Fruit fly (Drosophila melanogaster) whole organism, embryonic: ENCODE results near the gene CG11699.

Experiments used
- Asciz ChIP-seq: fragments of 200-800 bp; sonication (Bioruptor generic); optimal IDR thresholded peaks from 2 replicates; lab custom pipeline; 2017; ENCODE audit warnings: missing biosample characterization, mild to moderate bottlenecking, missing genetic modification characterization, missing genetic modification reagents
- CG1024 ChIP-seq: fragments of 200-800 bp; sonication (Bioruptor generic); IDR thresholded peaks from 2 replicates; pipeline ENCODE4 v1.3.6; 2022; ENCODE audit warnings: missing biosample characterization, missing genetic modification characterization
- CG10654 ChIP-seq: fragments of 200-800 bp; sonication (Bioruptor generic); optimal IDR thresholded peaks from 2 replicates; lab custom pipeline; 2016; ENCODE audit warnings: missing biosample characterization, missing genetic modification characterization
- CG11695 ChIP-seq: fragments of 200-800 bp; sonication (Bioruptor generic); IDR thresholded peaks from 3 replicates; pipeline ENCODE4 v1.3.6; 2022; ENCODE audit warnings: missing biosample characterization, missing genetic modification characterization
- CG12219 ChIP-seq: fragments of 200-800 bp; sonication (Bioruptor generic); optimal IDR thresholded peaks from 3 replicates; lab custom pipeline; 2018; ENCODE audit warnings: missing biosample characterization, mild to moderate bottlenecking, missing genetic modification characterization
- CG12659 ChIP-seq: fragments of 200-800 bp; sonication (Bioruptor generic); optimal IDR thresholded peaks from 3 replicates; lab custom pipeline; 2017; ENCODE audit warnings: mild to moderate bottlenecking, missing biosample characterization, missing genetic modification reagents, missing genetic modification characterization
- CG13123 ChIP-seq: fragments of 200-800 bp; sonication (Bioruptor generic); optimal IDR thresholded peaks from 2 replicates; lab custom pipeline; 2016; ENCODE audit warnings: missing biosample characterization, missing genetic modification characterization
- CG1529 ChIP-seq: fragments of 200-800 bp; sonication (Bioruptor generic); optimal IDR thresholded peaks from 3 replicates; lab custom pipeline; 2018; ENCODE audit warnings: missing biosample characterization, missing genetic modification characterization
- CG15514 ChIP-seq: fragments of 200-800 bp; sonication (Bioruptor generic); optimal IDR thresholded peaks from 3 replicates; lab custom pipeline; 2017; ENCODE audit warnings: missing biosample characterization, missing genetic modification characterization, mild to moderate bottlenecking, moderate library complexity, missing genetic modification reagents
- CG1647 ChIP-seq: fragments of 200-800 bp; sonication (Bioruptor generic); optimal IDR thresholded peaks from 3 replicates; lab custom pipeline; 2016; ENCODE audit warnings: missing biosample characterization, missing genetic modification characterization
- CG17829 ChIP-seq: fragments of 200-800 bp; optimal IDR thresholded peaks from 2 replicates; lab custom pipeline; 2019; ENCODE audit warnings: missing biosample characterization, mild to moderate bottlenecking, missing genetic modification characterization, moderate library complexity
- CG18619 ChIP-seq: fragments of 200-800 bp; sonication (Bioruptor generic); optimal IDR thresholded peaks from 3 replicates; lab custom pipeline; 2017; ENCODE audit warnings: missing biosample characterization, mild to moderate bottlenecking, missing genetic modification characterization
- CG2116 ChIP-seq: fragments of 200-800 bp; sonication (Bioruptor generic); optimal IDR thresholded peaks from 3 replicates; lab custom pipeline; 2018; ENCODE audit warnings: missing biosample characterization, mild to moderate bottlenecking, missing genetic modification characterization
- CG33213 ChIP-seq: fragments of 200-800 bp; sonication (Bioruptor generic); optimal IDR thresholded peaks from 3 replicates; lab custom pipeline; 2016; ENCODE audit warnings: missing biosample characterization, missing genetic modification characterization
- CG42726 ChIP-seq: fragments of 200-800 bp; sonication (Bioruptor generic); IDR thresholded peaks from 2 replicates; pipeline ENCODE4 v1.3.6; 2022; ENCODE audit warnings: missing biosample characterization, missing genetic modification characterization; ENCODE audit not compliant: partially characterized antibody
- CG5245 ChIP-seq: fragments of 200-800 bp; sonication (Bioruptor generic); optimal IDR thresholded peaks from 3 replicates; lab custom pipeline; 2016; ENCODE audit warnings: missing biosample characterization, missing genetic modification characterization
- CG6854 ChIP-seq: fragments of 200-800 bp; sonication (Bioruptor generic); optimal IDR thresholded peaks from 3 replicates; lab custom pipeline; 2017; ENCODE audit warnings: missing biosample characterization, mild to moderate bottlenecking, missing genetic modification characterization
- CG7372 ChIP-seq: fragments of 200-800 bp; sonication (Bioruptor generic); IDR thresholded peaks from 2 replicates; pipeline ENCODE4 v1.3.6; 2022; ENCODE audit warnings: missing biosample characterization, missing genetic modification characterization
- CG7786 ChIP-seq: fragments of 200-800 bp; sonication (Bioruptor generic); optimal IDR thresholded peaks from 2 replicates; lab custom pipeline; 2016; ENCODE audit warnings: missing biosample characterization, missing genetic modification characterization
- CG9727 ChIP-seq: fragments of 200-800 bp; sonication (Bioruptor generic); optimal IDR thresholded peaks from 3 replicates; lab custom pipeline; 2017; ENCODE audit warnings: missing biosample characterization, mild to moderate bottlenecking, missing genetic modification characterization
- CTCF ChIP-seq: fragments of 200-800 bp; sonication (Bioruptor generic); optimal IDR thresholded peaks from 2 replicates; lab custom pipeline; 2017; ENCODE audit warnings: missing biosample characterization, mild to moderate bottlenecking, missing genetic modification characterization, moderate library complexity
- CkIIα-i1 ChIP-seq: fragments of 200-800 bp; sonication (Bioruptor generic); IDR thresholded peaks from 2 replicates; pipeline ENCODE4 v1.3.6; 2022; ENCODE audit warnings: missing biosample characterization, missing genetic modification characterization
- CrebB ChIP-seq: fragments of 200-800 bp; sonication (Bioruptor generic); optimal IDR thresholded peaks from 3 replicates; lab custom pipeline; 2018; ENCODE audit warnings: missing biosample characterization, mild to moderate bottlenecking, missing genetic modification characterization
- Dbx ChIP-seq: fragments of 200-800 bp; sonication (Bioruptor generic); IDR thresholded peaks from 3 replicates; pipeline ENCODE4 v1.3.6; 2022; ENCODE audit warnings: missing biosample characterization, missing genetic modification characterization
- Dp ChIP-seq: fragments of 200-800 bp; sonication (Bioruptor generic); optimal IDR thresholded peaks from 2 replicates; lab custom pipeline; 2018; ENCODE audit warnings: missing biosample characterization, mild to moderate bottlenecking, missing genetic modification characterization, moderate library complexity
- Gug ChIP-seq: fragments of 200-800 bp; sonication (Bioruptor generic); IDR thresholded peaks from 4 replicates; pipeline ENCODE4 v1.3.6; 2022; ENCODE audit warnings: missing biosample characterization, missing genetic modification characterization
- HHEX ChIP-seq: fragments of 200-800 bp; sonication (Bioruptor generic); optimal IDR thresholded peaks from 3 replicates; lab custom pipeline; 2017; ENCODE audit warnings: missing biosample characterization, mild to moderate bottlenecking, missing genetic modification characterization, missing genetic modification reagents
- Hr39 ChIP-seq: fragments of >200 bp; optimal IDR thresholded peaks from 2 replicates; lab custom pipeline; 2017
- MTF-1 ChIP-seq: fragments of 200-800 bp; sonication (Bioruptor generic); optimal IDR thresholded peaks from 2 replicates; lab custom pipeline; 2018; ENCODE audit warnings: missing biosample characterization, mild to moderate bottlenecking, missing genetic modification characterization, borderline replicate concordance
- Mad ChIP-seq: fragments of 200-800 bp; sonication (Bioruptor generic); optimal IDR thresholded peaks from 2 replicates; lab custom pipeline; 2016; ENCODE audit warnings: missing biosample characterization, missing genetic modification characterization
- Max ChIP-seq: fragments of 200-800 bp; sonication (Bioruptor generic); optimal IDR thresholded peaks from 2 replicates; lab custom pipeline; 2016; ENCODE audit warnings: missing biosample characterization, mild to moderate bottlenecking, missing genetic modification characterization
- Meics ChIP-seq: fragments of 200-800 bp; sonication (Bioruptor generic); optimal IDR thresholded peaks from 2 replicates; lab custom pipeline; 2017; ENCODE audit warnings: missing biosample characterization, mild to moderate bottlenecking, missing genetic modification characterization
- Myb ChIP-seq: fragments of 200-800 bp; sonication (Bioruptor generic); optimal IDR thresholded peaks from 2 replicates; lab custom pipeline; 2016; ENCODE audit warnings: missing biosample characterization, missing genetic modification characterization
- Rx ChIP-seq: fragments of 200-800 bp; sonication (Bioruptor generic); IDR thresholded peaks from 2 replicates; pipeline ENCODE4 v1.3.6; 2022; ENCODE audit warnings: missing biosample characterization, missing genetic modification characterization
- Xrp1 ChIP-seq: fragments of 200-800 bp; sonication (Bioruptor generic); IDR thresholded peaks from 2 replicates; pipeline ENCODE4 v1.3.6; 2022; ENCODE audit warnings: missing biosample characterization, missing genetic modification characterization
- ash1 ChIP-seq: fragments of 200-800 bp; sonication (Bioruptor generic); optimal IDR thresholded peaks from 2 replicates; lab custom pipeline; 2018; ENCODE audit warnings: missing biosample characterization, mild to moderate bottlenecking, missing genetic modification characterization
- ato ChIP-seq: fragments of 200-800 bp; sonication (Bioruptor generic); IDR thresholded peaks from 2 replicates; pipeline ENCODE4 v1.3.6; 2022; ENCODE audit warnings: missing biosample characterization, missing genetic modification characterization; ENCODE audit not compliant: partially characterized antibody
- bcd ChIP-seq: fragments of 200-800 bp; sonication (Bioruptor generic); optimal IDR thresholded peaks from 2 replicates; lab custom pipeline; 2017; ENCODE audit warnings: missing biosample characterization, mild to moderate bottlenecking, missing genetic modification characterization
- dmrt11E ChIP-seq: fragments of 200-800 bp; sonication (Bioruptor generic); optimal IDR thresholded peaks from 3 replicates; lab custom pipeline; 2018; ENCODE audit warnings: missing biosample characterization, mild to moderate bottlenecking, missing genetic modification characterization, moderate library complexity
- exex ChIP-seq: fragments of 200-800 bp; sonication (Bioruptor generic); optimal IDR thresholded peaks from 4 replicates; lab custom pipeline; 2018; ENCODE audit warnings: missing biosample characterization, mild to moderate bottlenecking, missing genetic modification characterization, moderate library complexity
- fd102C ChIP-seq: fragments of 200-800 bp; sonication (Bioruptor generic); optimal IDR thresholded peaks from 2 replicates; lab custom pipeline; 2018; ENCODE audit warnings: missing biosample characterization, mild to moderate bottlenecking, missing genetic modification characterization, moderate library complexity
- fd3F ChIP-seq: fragments of 200-800 bp; sonication (Bioruptor generic); optimal IDR thresholded peaks from 2 replicates; lab custom pipeline; 2018; ENCODE audit warnings: missing biosample characterization, mild to moderate bottlenecking, missing genetic modification characterization, moderate library complexity
- gce ChIP-seq: fragments of 200-800 bp; sonication (Bioruptor generic); IDR thresholded peaks from 3 replicates; pipeline ENCODE4 v1.3.6; 2022; ENCODE audit warnings: missing biosample characterization, missing genetic modification characterization
- knrl ChIP-seq: fragments of 200-800 bp; sonication (Bioruptor generic); IDR thresholded peaks from 3 replicates; pipeline ENCODE4 v1.3.6; 2022; ENCODE audit warnings: missing biosample characterization, missing genetic modification characterization; ENCODE audit not compliant: partially characterized antibody
- lov ChIP-seq, 2 experiments: fragments of 200-800 bp in 1 of 2; fragments of >200 bp in 1 of 2; sonication (Bioruptor generic) in 1 of 2; IDR thresholded peaks in 1 of 2; optimal IDR thresholded peaks in 1 of 2; 2 replicates in 1 of 2; 3 replicates in 1 of 2; pipeline versions ENCODE4 v1.3.6 to Lab custom; 2017 to 2022; ENCODE audit warnings: missing biosample characterization in 1 of 2, missing genetic modification characterization in 1 of 2
- luna ChIP-seq: fragments of 200-800 bp; sonication (Bioruptor generic); optimal IDR thresholded peaks from 2 replicates; lab custom pipeline; 2016; ENCODE audit warnings: missing biosample characterization, missing genetic modification characterization
- ranshi ChIP-seq: fragments of 200-800 bp; sonication (Bioruptor generic); IDR thresholded peaks from 2 replicates; pipeline ENCODE4 v1.3.6; 2022; ENCODE audit warnings: missing biosample characterization, missing genetic modification characterization
- salm ChIP-seq: fragments of 200-800 bp; sonication (Bioruptor generic); optimal IDR thresholded peaks from 2 replicates; lab custom pipeline; 2018; ENCODE audit warnings: missing biosample characterization, mild to moderate bottlenecking, missing genetic modification characterization
- seq ChIP-seq: fragments of 200-800 bp; sonication (Bioruptor generic); IDR thresholded peaks from 2 replicates; pipeline ENCODE4 v1.3.6; 2022; ENCODE audit warnings: missing biosample characterization, missing genetic modification characterization
- vfl ChIP-seq: fragments of 200-800 bp; sonication (Bioruptor generic); optimal IDR thresholded peaks from 2 replicates; lab custom pipeline; 2016; ENCODE audit warnings: missing biosample characterization, missing genetic modification characterization

The CG11699 gene

dm6 chrX:11569956-11570695, at the start of gene CG11699, which contains the start of gene Polr2A (continued):
- TF ChIP-seq lov (optimal IDR thresholded peaks at IDR 0.05; lab: Kevin White, UChicago) (no peak), lov (GFP tag; IDR thresholded peaks at IDR 0.05; lab: Robert Waterston, UW) (no peak), gce (no peak), Rx (GFP tag; lab: Robert Waterston, UW) (no peak), CG7786 (GFP tag; lab: Kevin White, UChicago) (no peak), Xrp1 (GFP tag; lab: Robert Waterston, UW) (0 out of 2 replicates have a peak, but pooled peaks have one; percentile 26), CG6854 (no peak), CG12219 (GFP tag; lab: Kevin White, UChicago) (no peak), CG33213 (GFP tag; lab: Kevin White, UChicago) (no peak), CG10654 (GFP tag; lab: Kevin White, UChicago) (peak; percentile 14), knrl (no peak; the same call in 2 of the 3 replicates), CG2116 (peak; percentile 54), CG7372 (GFP tag; lab: Robert Waterston, UW) (0 out of 2 replicates have a peak, but pooled peaks have one; percentile 19), CG11695 (GFP tag; lab: Robert Waterston, UW) (no peak), salm (no peak), HHEX (peak; percentile 61), CG15514 (GFP tag; lab: Kevin White, UChicago) (peak; percentile 70), CrebB (tag; lab: Kevin White, UChicago) (no peak), Myb (no peak), CG17829 (tag; lab: Kevin White, UChicago) (peak; percentile 60), CG5245 (no peak), exex (tag; lab: Kevin White, UChicago) (no peak), CG13123 (GFP tag; lab: Kevin White, UChicago) (no peak), vfl (GFP tag; lab: Kevin White, UChicago) (no peak), CkIIα-i1 (GFP tag; lab: Robert Waterston, UW) (no peak), CTCF (GFP tag; lab: Kevin White, UChicago) (no peak), bcd (GFP tag; lab: Kevin White, UChicago) (peak; percentile 46), Meics (GFP tag; lab: Kevin White, UChicago) (peak; percentile 44), CG1529 (no peak), Hr39 (lab: Kevin White, UChicago) (no peak), ash1 (no peak), luna (GFP tag; lab: Kevin White, UChicago) (no peak), Mad (peak; percentile 26), seq (peak; percentile 36; the same call in 1 of the 2 replicates), CG1647 (no peak), MTF-1 (GFP tag; lab: Kevin White, UChicago) (no peak), CG42726 (GFP tag; lab: Robert Waterston, UW) (no peak), ato (no peak), Max (GFP tag; lab: Kevin White, UChicago) (peak; percentile 47), Dbx (GFP tag; lab: Robert Waterston, UW) (peak; percentile 45; the same call in 2 of the 3 replicates), Asciz (no peak), fd3F (GFP tag; lab: Kevin White, UChicago) (peak; percentile 10), Dp (peak; percentile 52), fd102C (no peak), dmrt11E (tag; lab: Kevin White, UChicago) (peak; percentile 50), CG9727 (GFP tag; lab: Kevin White, UChicago) (peak; percentile 54), CG12659 (GFP tag; lab: Kevin White, UChicago) (peak; percentile 69), ranshi (GFP tag; lab: Robert Waterston, UW) (no peak), Gug (GFP tag; lab: Robert Waterston, UW) (no peak), CG1024 (GFP tag; lab: Robert Waterston, UW) (no peak), CG18619 (GFP tag; lab: Kevin White, UChicago) (no peak)
